Fruit fly (Drosophila melanogaster) Kc167 (cell line): Measurements from ENCODE around the gene Obp19d.

ENCODE experiments used
- Myc ChIP-seq: fragments of >200 bp; optimal IDR thresholded peaks from 2 replicates; lab custom pipeline; 2017; ENCODE audit warnings: missing external identifiers
- Sin3A ChIP-seq: fragments of >200 bp; optimal IDR thresholded peaks from 2 replicates; lab custom pipeline; 2018; ENCODE audit warnings: missing external identifiers
- h ChIP-seq: fragments of >200 bp; optimal IDR thresholded peaks from 3 replicates; lab custom pipeline; 2018; ENCODE audit warnings: missing external identifiers
- insv ChIP-seq: fragments of >200 bp; optimal IDR thresholded peaks from 3 replicates; lab custom pipeline; 2018; ENCODE audit warnings: missing external identifiers
- psq ChIP-seq: fragments of >200 bp; optimal IDR thresholded peaks from 2 replicates; lab custom pipeline; 2017; ENCODE audit warnings: missing external identifiers
- ttk ChIP-seq: sonication (Bioruptor generic); optimal IDR thresholded peaks from 2 replicates; lab custom pipeline; 2017; ENCODE audit warnings: missing external identifiers

Gene Obp19d

dm6 chrX:20419313-20419712 is at the start of gene Obp19d:
Gene Obp19d, plus strand, starts transcription at chrX:20419613.
- TF ChIP-seq insv (no peak), ttk (no peak), psq (lab: Kevin White, UChicago) (no peak), Myc (lab: Kevin White, UChicago) (no peak)

DNA sequence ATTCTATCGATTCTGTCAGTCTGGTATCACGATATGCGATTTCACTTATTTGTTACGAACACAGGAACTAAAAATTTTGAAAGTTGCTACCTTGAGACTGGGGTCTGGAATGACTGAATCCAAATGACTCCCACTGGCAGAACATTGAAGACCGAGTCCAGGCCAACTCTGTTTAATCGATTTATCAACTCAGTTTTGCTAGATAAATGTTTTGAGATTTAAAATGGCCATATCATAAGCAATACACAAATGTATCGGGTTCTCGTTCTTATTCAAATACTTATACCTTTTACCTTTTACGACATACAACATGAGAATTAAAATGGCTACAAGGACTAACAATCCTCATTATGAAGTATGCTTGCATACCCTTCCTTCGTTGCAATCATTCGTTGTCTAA is 43.0 kb upstream of the Obp19d start, which contains the start of gene CG12679:
TSS of gene CG12679 (minus strand) at position 101 of the 400 bp plus-strand sequence.
- TF ChIP-seq Sin3A (no peak), psq (lab: Kevin White, UChicago) (no peak), h (no peak), insv (no peak), ttk (no peak), Myc (lab: Kevin White, UChicago) (no peak)

DNA sequence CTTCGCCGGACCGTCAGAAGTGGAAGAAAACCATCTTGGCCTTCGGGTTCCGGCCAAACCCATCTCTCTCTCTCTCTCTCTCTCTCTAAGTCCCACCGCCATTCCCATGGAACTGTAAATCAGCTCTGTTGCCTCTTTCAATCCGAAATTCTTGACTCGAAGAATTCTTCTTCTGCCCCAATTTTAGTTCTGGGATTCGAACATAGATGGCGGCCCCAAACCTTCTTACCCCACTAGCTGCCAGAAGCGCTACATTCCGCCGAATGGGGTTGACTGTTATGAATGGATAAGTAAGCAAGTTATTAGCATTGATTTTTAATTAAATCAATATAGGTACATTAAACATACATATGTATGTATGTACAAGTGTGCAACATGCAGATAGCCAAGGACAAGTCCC is 33.5 kb upstream of the Obp19d start:
- TF ChIP-seq psq (lab: Kevin White, UChicago) (no peak), ttk (no peak), Sin3A (no peak), h (no peak), insv (no peak), Myc (lab: Kevin White, UChicago) (no peak)

- TF ChIP-seq psq (lab: Kevin White, UChicago) (no peak), Sin3A (no peak), h (no peak), Myc (lab: Kevin White, UChicago) (no peak), ttk (no peak), insv (no peak)
These were observed 29.8 kb upstream of the Obp19d start for dm6 chrX:20389633-20390032.

dm6 chrX:20390706-20391105 is 28.7 kb upstream of the Obp19d start, which contains the start of gene jb:
Gene jb, minus strand, starts transcription at chrX:20390806.
- no peak for TF ChIP-seq ttk
- TF ChIP-seq h, result no peak

dm6 chrX:20391230-20391629 is 28.2 kb upstream of the Obp19d start:
- TF ChIP-seq psq (lab: Kevin White, UChicago), result no peak
- TF ChIP-seq insv, result no peak
- no peak for TF ChIP-seq Myc (lab: Kevin White, UChicago)
- TF ChIP-seq h, result no peak
- TF ChIP-seq ttk, result no peak
- TF ChIP-seq Sin3A, result no peak

dm6 chrX:20393580-20393979 is 25.8 kb upstream of the Obp19d start, which contains the start of gene Syx16:
Gene Syx16, minus strand, starts transcription at chrX:20393751.
- no peak for TF ChIP-seq Myc (lab: Kevin White, UChicago)
- no peak for TF ChIP-seq h
- TF ChIP-seq Sin3A, result no peak
- TF ChIP-seq psq (lab: Kevin White, UChicago), result no peak
- no peak for TF ChIP-seq insv
- TF ChIP-seq ttk, result no peak

- no peak for TF ChIP-seq Myc (lab: Kevin White, UChicago)
- TF ChIP-seq Sin3A, result no peak
- TF ChIP-seq h, result no peak
- TF ChIP-seq ttk, result no peak
- no peak for TF ChIP-seq insv
- no peak for TF ChIP-seq psq (lab: Kevin White, UChicago)
These were observed 25.1 kb upstream of the Obp19d start, which contains the start of gene HERC2 for dm6 chrX:20394066-20394913. Gene HERC2, plus strand, starts transcription at chrX:20394395.

DNA sequence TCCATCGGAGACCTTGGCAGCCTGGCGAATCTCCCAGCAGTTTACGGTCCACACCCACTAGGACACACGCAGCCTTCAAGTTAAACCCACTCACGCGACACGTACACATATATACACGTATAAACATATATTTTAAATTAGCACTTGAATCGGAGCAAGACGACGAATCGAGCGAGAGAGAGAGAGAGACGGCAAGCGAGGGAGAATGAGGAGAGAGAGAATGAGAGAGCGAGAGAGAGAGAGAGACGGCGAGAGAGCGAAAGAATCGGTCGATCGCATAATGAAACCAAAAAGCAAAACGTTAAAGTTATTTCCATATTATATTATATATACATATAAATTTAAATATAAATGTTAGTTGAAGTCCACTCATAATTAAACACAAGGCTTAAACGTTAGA is 7.8 kb upstream of the Obp19d start:
- no peak for TF ChIP-seq h
- no peak for TF ChIP-seq insv
- TF ChIP-seq psq (lab: Kevin White, UChicago), result no peak
- no peak for TF ChIP-seq Sin3A
- TF ChIP-seq Myc (lab: Kevin White, UChicago), result no peak
- TF ChIP-seq ttk, result no peak

DNA sequence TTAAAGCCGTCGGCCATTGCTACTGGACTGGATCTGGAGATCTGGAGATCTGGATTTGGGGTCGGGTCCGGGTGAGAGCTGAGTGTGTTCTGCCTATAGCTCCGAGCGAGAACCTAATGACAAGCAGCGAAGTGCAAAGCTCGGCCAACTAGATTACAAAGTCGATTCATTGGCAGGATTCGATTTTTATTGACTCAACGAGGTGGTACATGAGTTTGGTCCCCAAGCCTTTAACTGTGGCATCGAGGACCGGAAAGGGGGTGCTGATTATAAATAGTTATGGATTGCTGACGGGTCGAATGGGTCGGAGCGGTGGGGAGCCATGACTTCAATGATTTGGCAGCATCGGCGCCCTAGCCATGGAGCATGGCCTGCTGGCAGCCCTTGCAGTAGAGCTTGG is 5.9 kb upstream of the Obp19d start, which contains the start of gene CG15459:
TSS of gene CG15459 (minus strand) at position 101 of the 400 bp plus-strand sequence.
- TF ChIP-seq insv, result no peak
- TF ChIP-seq ttk, result no peak
- no peak for TF ChIP-seq psq (lab: Kevin White, UChicago)
- TF ChIP-seq Myc (lab: Kevin White, UChicago), result no peak
- no peak for TF ChIP-seq h
- no peak for TF ChIP-seq Sin3A

- TF ChIP-seq Sin3A (no peak), insv (no peak), Myc (lab: Kevin White, UChicago) (no peak), psq (lab: Kevin White, UChicago) (no peak), h (no peak), ttk (no peak)
These were observed 5.3 kb upstream of the Obp19d start, which contains the start of gene CG15458 for dm6 chrX:20414099-20414498. Gene CG15458, minus strand, starts transcription at chrX:20414199.

DNA sequence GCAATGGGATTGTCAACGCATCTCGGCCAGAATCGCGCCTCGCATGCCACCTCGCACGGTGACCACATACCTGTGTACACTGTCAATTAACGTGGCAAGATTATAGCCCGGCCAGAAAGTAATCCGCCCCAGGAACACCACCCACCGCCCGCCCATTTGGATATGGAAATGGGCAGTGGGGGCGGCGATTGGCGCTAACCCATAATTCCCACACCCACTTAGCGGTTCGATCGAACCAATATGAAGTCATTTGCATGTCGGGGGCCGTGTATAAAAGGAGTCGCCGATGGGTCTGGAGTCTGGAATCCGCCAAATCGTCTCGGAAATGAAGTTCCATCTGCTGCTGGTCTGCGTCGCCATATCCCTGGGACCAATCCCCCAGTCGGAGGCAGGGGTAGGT is 4.0 kb upstream of the Obp19d start, which contains the start of gene Obp19a:
TSS of gene Obp19a (plus strand) at position 301 of the 400 bp plus-strand sequence.
- no peak for TF ChIP-seq ttk
- TF ChIP-seq insv, result no peak
- TF ChIP-seq Sin3A, result no peak
- TF ChIP-seq h, result no peak
- TF ChIP-seq Myc (lab: Kevin White, UChicago), result no peak
- no peak for TF ChIP-seq psq (lab: Kevin White, UChicago)

dm6 chrX:20416433-20416832 is 3.0 kb upstream of the Obp19d start, which contains the start of gene Obp19b:
Gene Obp19b, plus strand, starts transcription at chrX:20416733.
- TF ChIP-seq psq (lab: Kevin White, UChicago) (no peak), h (no peak), Sin3A (no peak), ttk (no peak), Myc (lab: Kevin White, UChicago) (no peak), insv (no peak)
